Fruit fly (Drosophila melanogaster): ENCODE measurements around the gene Gtpx.

Gene Gtpx

dm6 chr3L:3376551-3376950 is 50.5 kb downstream of the Gtpx start, which contains the start of gene CG12012:
Gene CG12012, plus strand, starts transcription at chr3L:3376757.
- TF ChIP-seq chm (GFP tag; IDR thresholded peaks at IDR 0.05) (no peak), CG11398 (GFP tag; optimal IDR thresholded peaks at IDR 0.05) (no peak), chn (GFP tag; optimal IDR thresholded peaks at IDR 0.05) (no peak), CG10543 (GFP tag; optimal IDR thresholded peaks at IDR 0.05) (no peak), CG16863 (GFP tag; optimal IDR thresholded peaks at IDR 0.05) (no peak), phol (tag; optimal IDR thresholded peaks at IDR 0.05) (no peak), CG14860 (GFP tag; IDR thresholded peaks at IDR 0.05; ENCODE audit: partially characterized antibody) (no peak; the same call in 2 of the 3 replicates), vvl (GFP tag; IDR thresholded peaks at IDR 0.05) (no peak), crc (GFP tag; optimal IDR thresholded peaks at IDR 0.05) (no peak), Hmr (GFP tag; optimal IDR thresholded peaks at IDR 0.05) (no peak), Nf-YB (GFP tag; optimal IDR thresholded peaks at IDR 0.05) (no peak), CG11560 (tag; IDR thresholded peaks at IDR 0.05) (no peak), CG12942 (GFP tag; optimal IDR thresholded peaks at IDR 0.05) (no peak), B-H2 (GFP tag; optimal IDR thresholded peaks at IDR 0.05) (no peak), Doc3 (GFP tag; IDR thresholded peaks at IDR 0.05; ENCODE audit: partially characterized antibody) (peak; percentile 38; the same call in 1 of the 3 replicates), HLH4C (GFP tag; IDR thresholded peaks at IDR 0.05; ENCODE audit: partially characterized antibody) (peak; percentile 63), peb (GFP tag; IDR thresholded peaks at IDR 0.05) (no peak), wdn (GFP tag; IDR thresholded peaks at IDR 0.05) (no peak), tap (tag; optimal IDR thresholded peaks at IDR 0.05) (no peak), Drgx (GFP tag; IDR thresholded peaks at IDR 0.05) (no peak), caup (GFP tag; optimal IDR thresholded peaks at IDR 0.05; ENCODE audit: severe bottlenecking) (no peak), Fer2 (tag; optimal IDR thresholded peaks at IDR 0.05) (no peak), Neu2 (GFP tag; optimal IDR thresholded peaks at IDR 0.05; ENCODE audit: borderline replicate concordance) (peak; percentile 47), schlank (tag; optimal IDR thresholded peaks at IDR 0.05) (no peak), fd96Cb (tag; optimal IDR thresholded peaks at IDR 0.05) (no peak), bowl (GFP tag; IDR thresholded peaks at IDR 0.05) (no peak), oc (tag; optimal IDR thresholded peaks at IDR 0.05) (no peak), dan (GFP tag; IDR thresholded peaks at IDR 0.05) (no peak), D (optimal IDR thresholded peaks at IDR 0.05) (no peak), D (GFP tag; optimal IDR thresholded peaks at IDR 0.05) (no peak), Kr (GFP tag; optimal IDR thresholded peaks at IDR 0.05) (no peak), CG2116 (GFP tag; optimal IDR thresholded peaks at IDR 0.05) (peak; percentile 41), ken (GFP tag; IDR thresholded peaks at IDR 0.05) (no peak), CG34224 (GFP tag; IDR thresholded peaks at IDR 0.05; ENCODE audit: partially characterized antibody) (peak; percentile 59; the same call in 1 of the 3 replicates), Stat92E (GFP tag; optimal IDR thresholded peaks at IDR 0.05) (no peak), CG10565 (GFP tag; optimal IDR thresholded peaks at IDR 0.05) (no peak), CG2202 (tag; optimal IDR thresholded peaks at IDR 0.05) (no peak), vnd (GFP tag; IDR thresholded peaks at IDR 0.05; ENCODE audit: partially characterized antibody) (peak; percentile 37; the same call in 1 of the 3 replicates), org-1 (GFP tag; optimal IDR thresholded peaks at IDR 0.05) (no peak), seq (GFP tag; IDR thresholded peaks at IDR 0.05) (no peak), her (GFP tag; optimal IDR thresholded peaks at IDR 0.05) (no peak), grau (tag; optimal IDR thresholded peaks at IDR 0.05) (no peak), prd (optimal IDR thresholded peaks at IDR 0.05) (no peak), prd (GFP tag; IDR thresholded peaks at IDR 0.05) (no peak), Chrac-16 (GFP tag; optimal IDR thresholded peaks at IDR 0.05) (no peak), Jarid2 (GFP tag; optimal IDR thresholded peaks at IDR 0.05) (no peak), insv (GFP tag; optimal IDR thresholded peaks at IDR 0.05) (no peak), chinmo (GFP tag; IDR thresholded peaks at IDR 0.05; ENCODE audit: partially characterized antibody) (0 out of 4 replicates have a peak, but pooled peaks have one; percentile 20), Oaz (GFP tag; IDR thresholded peaks at IDR 0.05) (no peak), zf30C (GFP tag; optimal IDR thresholded peaks at IDR 0.05) (no peak), Fer1 (GFP tag; optimal IDR thresholded peaks at IDR 0.05) (no peak)
